Worm (Caenorhabditis elegans) whole organism, L1 larva: ENCODE data around the gene F26A10.2.
A peak's percentile ranks its signal among the peaks of the same experiment; 100 is the strongest.

Experiments
- C04F5.9 ChIP-seq: sonication (generic microtip); optimal IDR thresholded peaks from 2 replicates; lab custom pipeline; 2016; ENCODE audit warnings: missing genetic modification characterization, missing compliant biosample characterization
- C16A3.4 ChIP-seq: fragments of 150-350 bp; optimal IDR thresholded peaks from 2 replicates; lab custom pipeline; 2014; ENCODE audit warnings: missing biosample characterization, missing genetic modification characterization
- Y116A8C.19 ChIP-seq: sonication (generic microtip); optimal IDR thresholded peaks from 2 replicates; lab custom pipeline; 2016; ENCODE audit warnings: missing compliant biosample characterization, missing genetic modification characterization, borderline replicate concordance
- blmp-1 ChIP-seq: fragments of 150-350 bp; optimal IDR thresholded peaks from 2 replicates; lab custom pipeline; 2014; ENCODE audit warnings: missing biosample characterization, missing genetic modification characterization
- ces-1 ChIP-seq: fragments of 150-350 bp; optimal IDR thresholded peaks from 2 replicates; lab custom pipeline; 2014; ENCODE audit warnings: missing biosample characterization, missing genetic modification reagents, missing genetic modification characterization
- dsc-1 ChIP-seq: sonication (generic microtip); optimal IDR thresholded peaks from 2 replicates; lab custom pipeline; 2016; ENCODE audit warnings: mild to moderate bottlenecking, missing genetic modification characterization, missing compliant biosample characterization
- efl-1 ChIP-seq, 4 experiments: fragments of 150-350 bp; optimal IDR thresholded peaks in 3 of 4; peaks in 1 of 4; 1 replicate in 1 of 4; 2 replicates in 3 of 4; lab custom pipeline; 2014; ENCODE audit warnings: missing biosample characterization in 2 of 4, missing genetic modification characterization in 2 of 4, missing genetic modification reagents in 2 of 4
- efl-3 ChIP-seq: fragments of 200-800 bp; sonication (Bioruptor generic); optimal IDR thresholded peaks from 2 replicates; lab custom pipeline; 2018; ENCODE audit warnings: mild to moderate bottlenecking, missing genetic modification characterization, missing compliant biosample characterization
- egl-13 ChIP-seq: sonication (generic microtip); optimal IDR thresholded peaks from 2 replicates; lab custom pipeline; 2016; ENCODE audit warnings: missing genotype, missing genetic modification reagents, missing genetic modification characterization, missing compliant biosample characterization
- elt-2 ChIP-seq: sonication (generic microtip); optimal IDR thresholded peaks from 2 replicates; lab custom pipeline; 2016; ENCODE audit warnings: missing genetic modification characterization, mild to moderate bottlenecking, inconsistent platforms, missing compliant biosample characterization, missing genetic modification reagents
- ets-5 ChIP-seq: fragments of 200-800 bp; sonication (Bioruptor generic); IDR thresholded peaks from 2 replicates; pipeline ENCODE4 v1.3.6; 2022; ENCODE audit warnings: missing genetic modification characterization, missing compliant biosample characterization
- fkh-10 ChIP-seq: sonication (generic microtip); optimal IDR thresholded peaks from 2 replicates; lab custom pipeline; 2017; ENCODE audit warnings: missing biosample characterization, missing genetic modification reagents, missing genetic modification characterization
- fkh-4 ChIP-seq: sonication (generic microtip); optimal IDR thresholded peaks from 2 replicates; lab custom pipeline; 2016; ENCODE audit warnings: missing compliant biosample characterization, missing genetic modification characterization, borderline replicate concordance
- fkh-8 ChIP-seq: sonication (generic microtip); optimal IDR thresholded peaks from 2 replicates; lab custom pipeline; 2016; ENCODE audit warnings: mild to moderate bottlenecking, missing genetic modification characterization, missing compliant biosample characterization
- irx-1 ChIP-seq: sonication (generic microtip); optimal IDR thresholded peaks from 2 replicates; lab custom pipeline; 2016; ENCODE audit warnings: missing genetic modification characterization, missing compliant biosample characterization
- lin-14 ChIP-seq: fragments of 200-800 bp; sonication (Bioruptor generic); optimal IDR thresholded peaks from 2 replicates; lab custom pipeline; 2018; ENCODE audit warnings: mild to moderate bottlenecking, missing genetic modification characterization, moderate library complexity, missing compliant biosample characterization
- lin-35 ChIP-seq, 2 experiments: fragments of 150-350 bp; optimal IDR thresholded peaks; 2 replicates each; lab custom pipeline; 2014; ENCODE audit warnings: missing biosample characterization in 2 of 2, missing genetic modification characterization in 2 of 2, missing genetic modification reagents in 2 of 2
- mdl-1 ChIP-seq, 2 experiments: fragments of 150-350 bp; optimal IDR thresholded peaks; 2 replicates each; lab custom pipeline; 2014 to 2017; ENCODE audit warnings: missing biosample characterization in 2 of 2, missing genetic modification characterization in 2 of 2, inconsistent platforms in 1 of 2
- mef-2 ChIP-seq: fragments of 150-350 bp; optimal IDR thresholded peaks from 2 replicates; lab custom pipeline; 2014; ENCODE audit warnings: missing biosample characterization, missing genetic modification characterization
- nhr-19 ChIP-seq: fragments of 200-800 bp; sonication (Bioruptor generic); conservative IDR thresholded peaks from 2 replicates; pipeline ENCODE4 v1.3.6; 2022; ENCODE audit warnings: missing genetic modification characterization, missing compliant biosample characterization
- nhr-20 ChIP-seq: sonication (generic microtip); optimal IDR thresholded peaks from 2 replicates; lab custom pipeline; 2016; ENCODE audit warnings: mild to moderate bottlenecking, missing genetic modification characterization, missing compliant biosample characterization
- nhr-28 ChIP-seq: fragments of 150-350 bp; optimal IDR thresholded peaks from 2 replicates; lab custom pipeline; 2014; ENCODE audit warnings: missing biosample characterization, missing genetic modification characterization
- nhr-71 ChIP-seq: sonication (generic microtip); optimal IDR thresholded peaks from 2 replicates; lab custom pipeline; 2016; ENCODE audit warnings: mild to moderate bottlenecking, missing genetic modification characterization, moderate library complexity, missing compliant biosample characterization
- nhr-76 ChIP-seq: sonication (generic microtip); optimal IDR thresholded peaks from 2 replicates; lab custom pipeline; 2017; ENCODE audit warnings: missing biosample characterization, missing genetic modification characterization
- nhr-77 ChIP-seq: fragments of 150-350 bp; optimal IDR thresholded peaks from 2 replicates; lab custom pipeline; 2014; ENCODE audit warnings: missing biosample characterization, missing genetic modification characterization
- nhr-84 ChIP-seq: sonication (generic microtip); optimal IDR thresholded peaks from 2 replicates; lab custom pipeline; 2017; ENCODE audit warnings: missing biosample characterization, missing genetic modification characterization
- nhr-90 ChIP-seq: sonication (generic microtip); optimal IDR thresholded peaks from 2 replicates; lab custom pipeline; 2016; ENCODE audit warnings: mild to moderate bottlenecking, missing genetic modification characterization, missing compliant biosample characterization; ENCODE audit not compliant: poor library complexity
- pax-3 ChIP-seq: fragments of 200-800 bp; sonication (Bioruptor generic); optimal IDR thresholded peaks from 2 replicates; lab custom pipeline; 2018; ENCODE audit warnings: mild to moderate bottlenecking, missing genetic modification characterization, moderate library complexity, missing compliant biosample characterization
- pqm-1 ChIP-seq: sonication (generic microtip); optimal IDR thresholded peaks from 3 replicates; lab custom pipeline; 2017; ENCODE audit warnings: missing biosample characterization, missing genetic modification characterization
- rnt-1 ChIP-seq: sonication (generic microtip); optimal IDR thresholded peaks from 2 replicates; lab custom pipeline; 2016; ENCODE audit warnings: mild to moderate bottlenecking, missing genetic modification characterization, moderate library complexity, missing compliant biosample characterization
- skn-1 ChIP-seq: fragments of 150-350 bp; optimal IDR thresholded peaks from 2 replicates; lab custom pipeline; 2014; ENCODE audit warnings: missing biosample characterization, missing genetic modification characterization
- snu-23 ChIP-seq: sonication (generic microtip); optimal IDR thresholded peaks from 2 replicates; lab custom pipeline; 2016; ENCODE audit warnings: missing genetic modification characterization, missing compliant biosample characterization
- sup-37 ChIP-seq: fragments of 200-800 bp; sonication (Bioruptor generic); optimal IDR thresholded peaks from 2 replicates; lab custom pipeline; 2018; ENCODE audit warnings: mild to moderate bottlenecking, missing genetic modification characterization, missing compliant biosample characterization
- zip-4 ChIP-seq: fragments of 200-800 bp; sonication (Bioruptor generic); optimal IDR thresholded peaks from 2 replicates; lab custom pipeline; 2018; ENCODE audit warnings: mild to moderate bottlenecking, missing genetic modification characterization, moderate library complexity, missing compliant biosample characterization
- ztf-11 ChIP-seq, 2 experiments: sonication (generic microtip); optimal IDR thresholded peaks; 2 replicates each; lab custom pipeline; 2016 to 2017; ENCODE audit warnings: missing genetic modification characterization in 2 of 2, missing biosample characterization in 1 of 2, missing compliant biosample characterization in 1 of 2

The F26A10.2 gene

DNA sequence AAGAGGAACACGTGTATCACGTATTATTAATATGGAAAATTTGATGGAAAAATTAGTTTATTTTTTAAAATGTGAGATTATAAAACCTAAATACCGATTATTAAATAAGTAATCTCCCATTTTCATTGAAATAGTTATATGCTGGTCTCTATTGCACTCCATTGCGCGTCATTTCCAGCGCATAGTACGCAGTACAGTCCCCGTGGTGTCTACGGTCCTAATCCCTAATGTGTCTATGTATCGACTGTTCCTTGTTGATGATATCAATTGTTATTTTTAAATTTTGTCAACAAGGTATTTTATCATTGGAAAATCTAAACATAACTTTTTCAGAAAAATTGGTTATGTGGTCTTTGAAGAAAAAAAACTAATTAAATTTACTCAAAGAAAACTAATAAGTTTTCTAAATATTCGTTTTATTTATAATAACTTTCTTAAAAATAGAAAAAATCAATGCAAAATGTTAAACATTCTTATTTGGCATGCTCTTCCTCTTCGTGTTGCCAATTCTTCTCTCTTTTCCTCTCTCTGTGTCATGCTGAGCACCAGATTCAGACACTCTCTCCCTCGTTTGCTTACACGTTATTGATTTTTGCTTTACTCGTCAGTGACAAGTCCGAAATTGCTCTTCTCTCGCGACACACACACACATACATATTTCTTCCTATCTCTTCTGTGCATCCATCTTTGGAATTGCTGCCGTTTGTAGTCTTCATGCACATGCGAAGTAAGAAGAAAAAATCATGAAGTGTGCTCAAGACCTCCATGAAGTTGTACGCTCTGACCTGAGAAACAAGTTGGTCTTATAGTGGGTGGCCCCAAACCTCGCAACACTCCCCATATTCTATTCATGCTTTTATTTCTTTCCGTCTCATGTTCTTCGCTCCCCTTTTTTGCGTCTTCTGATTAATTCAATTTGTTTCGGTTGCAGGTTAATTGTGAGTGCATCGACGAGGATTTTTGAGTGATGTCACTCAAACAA, 37.0 kb upstream of the F26A10.2 start, which contains the start of gene unc-18 (continued):
- TF ChIP-seq egl-13 (peak; percentile 58), elt-2 (no peak), fkh-4 (no peak), skn-1 (peak; percentile 24), mef-2 (tag; lab: Kevin White, UChicago) (no peak), pax-3 (tag; lab: Kevin White, UChicago) (no peak), C16A3.4 (tag; lab: Kevin White, UChicago) (no peak), C04F5.9 (tag; lab: Kevin White, UChicago) (no peak), nhr-76 (tag; lab: Kevin White, UChicago) (no peak), nhr-77 (tag; lab: Kevin White, UChicago) (no peak)

DNA sequence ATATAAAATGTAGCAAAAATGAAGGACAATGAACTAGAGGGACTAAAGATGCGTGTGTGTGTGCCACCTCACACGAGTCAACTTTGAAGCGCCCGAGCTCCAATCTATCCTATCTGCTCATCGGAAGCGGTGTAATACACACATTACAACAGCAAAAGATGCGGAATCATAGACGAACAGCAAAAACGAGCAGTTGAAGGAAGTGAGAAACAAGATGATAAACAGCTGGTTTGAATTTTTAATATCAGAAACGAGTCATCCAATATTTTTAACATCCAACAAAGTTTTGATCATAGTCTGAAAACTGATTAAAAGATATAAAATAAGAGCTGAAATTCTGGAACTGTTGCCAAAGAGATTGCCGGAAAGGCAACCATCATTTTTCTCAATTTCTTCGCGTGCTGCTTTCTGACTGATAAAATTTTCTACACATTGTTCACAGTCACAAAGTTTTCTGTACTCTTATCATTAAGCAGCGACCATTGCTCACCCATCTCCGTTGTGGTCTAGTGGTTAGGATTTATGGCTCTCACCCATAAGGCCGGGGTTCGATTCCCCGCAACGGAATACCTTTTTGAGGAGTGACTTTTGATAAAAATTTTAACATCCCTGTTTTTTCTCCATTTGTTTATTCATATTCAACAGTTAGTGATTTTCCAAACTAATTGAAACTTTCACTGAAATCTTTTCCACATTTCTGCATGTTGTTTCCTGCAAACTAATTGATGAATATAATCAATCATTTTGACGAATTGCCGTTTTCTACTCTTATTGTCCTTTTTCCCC, 35.5 kb upstream of the F26A10.2 start, which contains the start of gene stn-2:
stn-2 (minus strand) TSS at position 75 of the 786 bp plus-strand sequence.
- TF ChIP-seq snu-23 (GFP tag; lab: Kevin White, UChicago), result peak; percentile 23
- TF ChIP-seq irx-1 (tag; lab: Kevin White, UChicago), result no peak
- peak in 1 of 2 experiments; percentile 9 for TF ChIP-seq mdl-1 (tag; optimal IDR thresholded peaks at IDR 0.05; lab: Kevin White, UChicago)
- TF ChIP-seq fkh-8, result no peak
- no peak for TF ChIP-seq nhr-84 (tag; lab: Kevin White, UChicago)
- no peak for TF ChIP-seq pax-3 (tag; lab: Kevin White, UChicago)
- peak; percentile 17 for TF ChIP-seq blmp-1 (tag; lab: Kevin White, UChicago)
- peak; percentile 53 for TF ChIP-seq dsc-1 (tag; lab: Kevin White, UChicago)
- TF ChIP-seq C16A3.4 (tag; lab: Kevin White, UChicago), result no peak
- peak; percentile 51 for TF ChIP-seq nhr-90
- TF ChIP-seq nhr-19 (GFP tag; lab: Robert Waterston, UW), result peak; percentile 25; the same call in 1 of the 2 replicates
- TF ChIP-seq lin-14 (GFP tag; lab: Kevin White, UChicago), result peak; percentile 34
- no peak for TF ChIP-seq nhr-28 (tag; lab: Kevin White, UChicago)
- TF ChIP-seq nhr-71 (tag; lab: Kevin White, UChicago), result peak; percentile 26
- no peak for TF ChIP-seq pqm-1 (tag; lab: Kevin White, UChicago)
- no peak for TF ChIP-seq C04F5.9 (tag; lab: Kevin White, UChicago)
- no peak for TF ChIP-seq efl-3 (GFP tag; lab: Kevin White, UChicago)
- TF ChIP-seq sup-37 (GFP tag; lab: Kevin White, UChicago), result no peak
- no peak for TF ChIP-seq ces-1
- TF ChIP-seq Y116A8C.19, result no peak
- no peak for TF ChIP-seq ets-5
- TF ChIP-seq ztf-11 (tag; optimal IDR thresholded peaks at IDR 0.05; lab: Kevin White, UChicago), result no peak
- TF ChIP-seq zip-4 (GFP tag; lab: Kevin White, UChicago), result peak; percentile 1
- no peak for TF ChIP-seq skn-1
- peak; percentile 17 for TF ChIP-seq rnt-1 (tag; lab: Kevin White, UChicago)
- TF ChIP-seq lin-35 (GFP tag; optimal IDR thresholded peaks at IDR 0.05; lab: Kevin White, UChicago), result peak in 1 of 2 experiments; percentile 36
- TF ChIP-seq efl-1 (optimal IDR thresholded peaks at IDR 0.05; lab: Kevin White, UChicago), result no peak
- peak in 1 of 2 experiments; percentile 8 for TF ChIP-seq efl-1 (GFP tag; optimal IDR thresholded peaks at IDR 0.05 in 1 of 2; lab: Kevin White, UChicago)
- peak; percentile 34 for TF ChIP-seq nhr-20 (tag; lab: Kevin White, UChicago)
- no peak for TF ChIP-seq fkh-10 (GFP tag; lab: Kevin White, UChicago)
- no peak for TF ChIP-seq egl-13
